Fruit fly (Drosophila melanogaster) whole organism, pupa: ENCODE results near the gene CG3337.

Experiments used
- CG14655 ChIP-seq: fragments of 200-800 bp; sonication (Bioruptor generic); optimal IDR thresholded peaks from 3 replicates; lab custom pipeline; 2017; ENCODE audit warnings: mild to moderate bottlenecking, missing biosample characterization, missing genetic modification reagents, missing genetic modification characterization
- CG17806 ChIP-seq: fragments of 200-800 bp; sonication (Bioruptor generic); optimal IDR thresholded peaks from 2 replicates; lab custom pipeline; 2018; ENCODE audit warnings: missing biosample characterization, mild to moderate bottlenecking, missing genetic modification characterization, moderate library complexity
- CG8301 ChIP-seq: fragments of 200-800 bp; sonication (Bioruptor generic); optimal IDR thresholded peaks from 2 replicates; lab custom pipeline; 2018; ENCODE audit warnings: missing biosample characterization, mild to moderate bottlenecking, missing genetic modification characterization
- D1 ChIP-seq: fragments of 200-800 bp; sonication (Bioruptor generic); optimal IDR thresholded peaks from 2 replicates; lab custom pipeline; 2018; ENCODE audit warnings: missing biosample characterization, mild to moderate bottlenecking, missing genetic modification characterization, moderate library complexity
- Ets98B ChIP-seq: fragments of 200-800 bp; sonication (Bioruptor generic); IDR thresholded peaks from 2 replicates; pipeline ENCODE4 v1.3.6; 2022; ENCODE audit warnings: missing biosample characterization, missing genetic modification characterization
- Pif1A ChIP-seq: fragments of 200-800 bp; sonication (Bioruptor generic); optimal IDR thresholded peaks from 3 replicates; lab custom pipeline; 2016; ENCODE audit warnings: missing biosample characterization, missing genetic modification characterization
- gl ChIP-seq: fragments of 200-800 bp; sonication (Bioruptor generic); optimal IDR thresholded peaks from 2 replicates; lab custom pipeline; 2018; ENCODE audit warnings: missing biosample characterization, mild to moderate bottlenecking, missing genetic modification characterization

CG3337 gene

DNA sequence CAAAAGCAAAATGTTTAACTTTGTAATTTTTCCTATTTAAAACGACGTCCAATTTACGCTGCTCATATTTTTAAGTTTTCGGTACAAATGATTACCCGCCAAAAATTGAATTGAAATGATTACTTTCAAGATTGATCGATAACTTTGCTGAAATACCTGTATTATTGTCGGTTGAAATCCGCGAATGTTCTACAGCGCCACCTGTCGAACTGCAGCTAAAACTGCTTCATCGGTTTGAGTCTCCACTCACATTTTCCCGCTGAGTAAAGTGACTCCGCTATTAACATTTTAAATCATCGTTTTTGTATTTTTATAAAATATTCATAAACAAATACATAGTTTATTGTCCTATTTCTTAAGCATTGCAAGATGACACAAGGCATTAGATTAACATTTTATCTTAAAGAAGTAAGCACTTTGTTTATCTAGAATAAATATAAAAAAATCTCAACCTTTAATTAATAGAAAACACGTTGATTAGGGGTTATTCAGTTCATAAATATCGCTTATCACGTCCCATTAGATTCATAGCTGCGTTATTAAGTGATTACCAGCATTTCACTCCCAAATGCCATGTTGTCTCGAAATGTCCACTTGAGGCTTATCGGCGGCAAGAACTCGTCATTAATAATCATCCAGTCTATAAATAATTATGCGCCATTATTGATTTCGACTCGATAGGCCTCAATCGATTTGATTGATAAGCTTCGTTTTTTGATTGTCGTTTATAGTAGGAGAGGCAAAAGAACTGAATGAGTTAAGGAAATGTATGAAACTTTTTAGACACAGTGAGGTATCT is 43.6 kb downstream of the CG3337 start:
- TF ChIP-seq D1 (tag; lab: Kevin White, UChicago) (peak; percentile 45), gl (no peak), CG8301 (tag; lab: Kevin White, UChicago) (no peak), CG17806 (no peak), Ets98B (GFP tag; lab: Robert Waterston, UW) (no peak), CG14655 (GFP tag; lab: Kevin White, UChicago) (no peak)

DNA sequence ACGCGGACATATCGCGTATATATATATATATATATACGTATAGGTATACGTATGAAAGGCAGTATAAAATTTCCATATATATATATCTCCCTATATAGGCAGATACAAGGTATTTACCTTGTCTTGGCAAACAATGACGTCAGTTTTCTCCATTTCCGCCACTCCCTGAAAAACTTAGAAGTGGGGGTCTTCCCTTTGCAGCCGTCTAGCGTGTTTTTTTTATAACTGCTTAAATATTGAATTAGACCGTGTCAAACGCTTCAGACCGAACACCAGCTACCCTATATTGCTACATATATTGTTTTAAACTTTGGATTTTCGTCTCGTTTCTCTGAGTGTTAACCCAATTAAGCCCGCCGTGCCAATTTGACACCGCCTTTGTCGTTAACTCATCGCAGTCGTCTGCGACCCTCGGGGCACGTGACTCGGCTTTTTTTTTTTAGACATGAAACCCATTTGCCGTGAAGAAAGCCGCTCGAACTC is 46.7 kb downstream of the CG3337 start:
- no peak; the same call in 1 of the 2 replicates for TF ChIP-seq Ets98B (GFP tag; lab: Robert Waterston, UW)
- TF ChIP-seq Pif1A: peak; percentile 31
